Worm (Caenorhabditis elegans) whole organism, L1 larva: Measurements from ENCODE around the gene fbxc-31.

ENCODE experiments used
- fkh-4 ChIP-seq: sonication (generic microtip); optimal IDR thresholded peaks from 2 replicates; lab custom pipeline; 2016; ENCODE audit warnings: missing compliant biosample characterization, missing genetic modification characterization, borderline replicate concordance
- irx-1 ChIP-seq: sonication (generic microtip); optimal IDR thresholded peaks from 2 replicates; lab custom pipeline; 2016; ENCODE audit warnings: missing genetic modification characterization, missing compliant biosample characterization
- lin-35 ChIP-seq, 2 experiments: fragments of 150-350 bp; optimal IDR thresholded peaks; 2 replicates each; lab custom pipeline; 2014; ENCODE audit warnings: missing biosample characterization in 2 of 2, missing genetic modification characterization in 2 of 2, missing genetic modification reagents in 2 of 2
- nhr-28 ChIP-seq: fragments of 150-350 bp; optimal IDR thresholded peaks from 2 replicates; lab custom pipeline; 2014; ENCODE audit warnings: missing biosample characterization, missing genetic modification characterization
- pqm-1 ChIP-seq: sonication (generic microtip); optimal IDR thresholded peaks from 3 replicates; lab custom pipeline; 2017; ENCODE audit warnings: missing biosample characterization, missing genetic modification characterization
- sox-4 ChIP-seq: sonication (generic microtip); optimal IDR thresholded peaks from 2 replicates; lab custom pipeline; 2016; ENCODE audit warnings: missing genetic modification characterization, missing compliant biosample characterization
- unc-86 ChIP-seq: sonication (generic microtip); optimal IDR thresholded peaks from 2 replicates; lab custom pipeline; 2016; ENCODE audit warnings: missing genetic modification characterization, missing compliant biosample characterization
- ztf-11 ChIP-seq, 2 experiments: sonication (generic microtip); optimal IDR thresholded peaks; 2 replicates each; lab custom pipeline; 2016 to 2017; ENCODE audit warnings: missing genetic modification characterization in 2 of 2, missing biosample characterization in 1 of 2, missing compliant biosample characterization in 1 of 2

DNA sequence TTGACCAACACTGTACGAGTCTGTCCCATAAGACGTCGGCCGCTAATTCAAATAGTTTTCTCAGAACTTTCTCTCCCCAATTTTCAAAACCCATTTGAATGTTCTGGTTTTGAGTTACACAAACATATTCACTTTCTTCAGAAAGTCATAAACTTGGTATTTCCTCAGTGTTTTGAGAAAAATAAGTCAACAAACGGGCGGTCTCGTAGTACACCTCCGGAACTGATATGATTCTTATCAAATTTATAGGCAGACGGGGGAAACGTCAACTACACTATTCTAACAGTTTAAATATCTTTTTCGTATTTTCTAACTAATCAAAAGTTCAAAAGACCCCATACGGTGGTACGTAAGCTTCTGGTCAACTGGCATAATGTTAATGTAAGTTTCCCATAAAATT lies 27.6 kb upstream of the fbxc-31 start:
- no peak for TF ChIP-seq fkh-4 (tag; lab: Kevin White, UChicago)
- no peak for TF ChIP-seq unc-86 (tag; lab: Kevin White, UChicago)
- TF ChIP-seq lin-35 (GFP tag; optimal IDR thresholded peaks at IDR 0.05; lab: Kevin White, UChicago), result no peak
- no peak for TF ChIP-seq sox-4
- no peak for TF ChIP-seq pqm-1 (tag; lab: Kevin White, UChicago)
- no peak for TF ChIP-seq irx-1
- no peak for TF ChIP-seq nhr-28 (tag; lab: Kevin White, UChicago)
- TF ChIP-seq ztf-11 (tag; optimal IDR thresholded peaks at IDR 0.05; lab: Kevin White, UChicago), result no peak
